Fruit fly (Drosophila melanogaster) whole organism, embryonic: ENCODE measurements around the gene CG14406.

Source experiments
- Abd-B ChIP-seq: fragments of 200-800 bp; sonication (Bioruptor generic); optimal IDR thresholded peaks from 2 replicates; lab custom pipeline; 2018; ENCODE audit warnings: missing biosample characterization, mild to moderate bottlenecking, missing genetic modification characterization, moderate library complexity
- Bgb ChIP-seq: fragments of 200-800 bp; sonication (Bioruptor generic); IDR thresholded peaks from 2 replicates; pipeline ENCODE4 v1.3.6; 2022; ENCODE audit warnings: missing biosample characterization, missing genetic modification characterization; ENCODE audit not compliant: partially characterized antibody
- CG1024 ChIP-seq: fragments of 200-800 bp; sonication (Bioruptor generic); IDR thresholded peaks from 2 replicates; pipeline ENCODE4 v1.3.6; 2022; ENCODE audit warnings: missing biosample characterization, missing genetic modification characterization
- CG11456 ChIP-seq: fragments of 200-800 bp; sonication (Bioruptor generic); IDR thresholded peaks from 3 replicates; pipeline ENCODE4 v1.3.6; 2022; ENCODE audit warnings: missing biosample characterization, missing genetic modification characterization
- CG11695 ChIP-seq: fragments of 200-800 bp; sonication (Bioruptor generic); IDR thresholded peaks from 3 replicates; pipeline ENCODE4 v1.3.6; 2022; ENCODE audit warnings: missing biosample characterization, missing genetic modification characterization
- CG13296 ChIP-seq: fragments of 200-800 bp; sonication (Bioruptor generic); optimal IDR thresholded peaks from 3 replicates; lab custom pipeline; 2018; ENCODE audit warnings: missing biosample characterization, mild to moderate bottlenecking, missing genetic modification characterization
- CG13894 ChIP-seq: fragments of 200-800 bp; sonication (Bioruptor generic); optimal IDR thresholded peaks from 3 replicates; lab custom pipeline; 2018; ENCODE audit warnings: missing biosample characterization, mild to moderate bottlenecking, missing genetic modification characterization, moderate library complexity
- CG15514 ChIP-seq: fragments of 200-800 bp; sonication (Bioruptor generic); optimal IDR thresholded peaks from 3 replicates; lab custom pipeline; 2017; ENCODE audit warnings: missing biosample characterization, missing genetic modification characterization, mild to moderate bottlenecking, moderate library complexity, missing genetic modification reagents
- CG15601 ChIP-seq: fragments of 200-800 bp; sonication (Bioruptor generic); optimal IDR thresholded peaks from 3 replicates; lab custom pipeline; 2019; ENCODE audit warnings: missing biosample characterization, mild to moderate bottlenecking, missing genetic modification characterization, moderate library complexity
- CG17361 ChIP-seq: fragments of 200-800 bp; sonication (Bioruptor generic); IDR thresholded peaks from 3 replicates; pipeline ENCODE4 v1.3.6; 2022; ENCODE audit warnings: missing biosample characterization, missing genetic modification characterization
- CG18476 ChIP-seq: fragments of 200-800 bp; sonication (Bioruptor generic); optimal IDR thresholded peaks from 2 replicates; lab custom pipeline; 2016; ENCODE audit warnings: missing biosample characterization, mild to moderate bottlenecking, missing genetic modification characterization
- CG18764 ChIP-seq: fragments of 200-800 bp; sonication (Bioruptor generic); optimal IDR thresholded peaks from 3 replicates; lab custom pipeline; 2016; ENCODE audit warnings: missing biosample characterization, missing genetic modification characterization
- CG2129 ChIP-seq: fragments of 200-800 bp; sonication (Bioruptor generic); IDR thresholded peaks from 2 replicates; pipeline ENCODE4 v1.3.6; 2022; ENCODE audit warnings: missing biosample characterization, missing genetic modification characterization; ENCODE audit not compliant: partially characterized antibody
- CG30020 ChIP-seq: fragments of 200-800 bp; optimal IDR thresholded peaks from 2 replicates; lab custom pipeline; 2019; ENCODE audit warnings: missing biosample characterization, mild to moderate bottlenecking, missing genetic modification characterization, moderate library complexity
- CG5953 ChIP-seq: fragments of 200-800 bp; sonication (Bioruptor generic); IDR thresholded peaks from 2 replicates; pipeline ENCODE4 v1.3.6; 2022; ENCODE audit warnings: missing biosample characterization, missing genetic modification characterization
- CTCF ChIP-seq: fragments of 200-800 bp; sonication (Bioruptor generic); optimal IDR thresholded peaks from 2 replicates; lab custom pipeline; 2017; ENCODE audit warnings: missing biosample characterization, mild to moderate bottlenecking, missing genetic modification characterization, moderate library complexity
- Dp ChIP-seq: fragments of 200-800 bp; sonication (Bioruptor generic); optimal IDR thresholded peaks from 2 replicates; lab custom pipeline; 2018; ENCODE audit warnings: missing biosample characterization, mild to moderate bottlenecking, missing genetic modification characterization, moderate library complexity
- HLH3B ChIP-seq: fragments of 200-800 bp; sonication (Bioruptor generic); IDR thresholded peaks from 2 replicates; pipeline ENCODE4 v1.3.6; 2022; ENCODE audit warnings: missing biosample characterization, missing genetic modification characterization
- Hey ChIP-seq: fragments of 200-800 bp; sonication (Bioruptor generic); optimal IDR thresholded peaks from 3 replicates; lab custom pipeline; 2018; ENCODE audit warnings: missing biosample characterization, mild to moderate bottlenecking, missing genetic modification characterization
- Hr39 ChIP-seq: fragments of >200 bp; optimal IDR thresholded peaks from 2 replicates; lab custom pipeline; 2017
- Lhr ChIP-seq: fragments of 200-800 bp; sonication (Bioruptor generic); optimal IDR thresholded peaks from 3 replicates; lab custom pipeline; 2017; ENCODE audit warnings: mild to moderate bottlenecking, missing biosample characterization, missing genetic modification reagents, missing genetic modification characterization
- Myb ChIP-seq: fragments of 200-800 bp; sonication (Bioruptor generic); optimal IDR thresholded peaks from 2 replicates; lab custom pipeline; 2016; ENCODE audit warnings: missing biosample characterization, missing genetic modification characterization
- Nf-YB ChIP-seq: fragments of 200-800 bp; sonication (Bioruptor generic); optimal IDR thresholded peaks from 3 replicates; lab custom pipeline; 2019; ENCODE audit warnings: missing biosample characterization, mild to moderate bottlenecking, missing genetic modification characterization, moderate library complexity
- Opbp ChIP-seq: fragments of 200-800 bp; sonication (Bioruptor generic); IDR thresholded peaks from 3 replicates; pipeline ENCODE4 v1.3.6; 2022; ENCODE audit warnings: missing biosample characterization, missing genetic modification characterization; ENCODE audit not compliant: partially characterized antibody
- Ravus ChIP-seq: fragments of 200-800 bp; sonication (Bioruptor generic); IDR thresholded peaks from 2 replicates; pipeline ENCODE4 v1.3.6; 2022; ENCODE audit warnings: missing biosample characterization, missing genetic modification characterization
- Rx ChIP-seq: fragments of 200-800 bp; sonication (Bioruptor generic); IDR thresholded peaks from 2 replicates; pipeline ENCODE4 v1.3.6; 2022; ENCODE audit warnings: missing biosample characterization, missing genetic modification characterization
- Spps ChIP-seq: fragments of 200-800 bp; sonication (Bioruptor generic); optimal IDR thresholded peaks from 2 replicates; lab custom pipeline; 2018; ENCODE audit warnings: missing biosample characterization, mild to moderate bottlenecking, missing genetic modification characterization
- Usf ChIP-seq: fragments of 200-800 bp; sonication (Bioruptor generic); optimal IDR thresholded peaks from 2 replicates; lab custom pipeline; 2017; ENCODE audit warnings: missing genotype, missing biosample characterization, missing genetic modification characterization
- Xrp1 ChIP-seq: fragments of 200-800 bp; sonication (Bioruptor generic); IDR thresholded peaks from 2 replicates; pipeline ENCODE4 v1.3.6; 2022; ENCODE audit warnings: missing biosample characterization, missing genetic modification characterization
- YL-1 ChIP-seq: fragments of 200-800 bp; sonication (Bioruptor generic); optimal IDR thresholded peaks from 3 replicates; lab custom pipeline; 2017; ENCODE audit warnings: missing biosample characterization, mild to moderate bottlenecking, missing genetic modification characterization
- ara ChIP-seq: fragments of 200-800 bp; sonication (Bioruptor generic); IDR thresholded peaks from 2 replicates; pipeline ENCODE4 v1.3.6; 2022; ENCODE audit warnings: missing biosample characterization, missing genetic modification characterization
- bbx ChIP-seq: fragments of 200-800 bp; sonication (Bioruptor generic); IDR thresholded peaks from 2 replicates; pipeline ENCODE4 v1.3.6; 2022; ENCODE audit warnings: missing biosample characterization, missing genetic modification characterization; ENCODE audit not compliant: partially characterized antibody
- btn ChIP-seq: fragments of 200-800 bp; sonication (Bioruptor generic); optimal IDR thresholded peaks from 2 replicates; lab custom pipeline; 2016; ENCODE audit warnings: missing biosample characterization, missing genetic modification characterization
- ci ChIP-seq: fragments of 200-800 bp; sonication (Bioruptor generic); IDR thresholded peaks from 3 replicates; pipeline ENCODE4 v1.3.6; 2022; ENCODE audit warnings: missing biosample characterization, missing genetic modification characterization
- dpn ChIP-seq, 2 experiments: fragments of 200-800 bp; sonication (Bioruptor generic); optimal IDR thresholded peaks; 3 replicates each; lab custom pipeline; 2016; ENCODE audit warnings: missing biosample characterization in 2 of 2, missing genetic modification characterization in 2 of 2
- emc ChIP-seq: fragments of 200-800 bp; sonication (Bioruptor generic); optimal IDR thresholded peaks from 2 replicates; lab custom pipeline; 2016; ENCODE audit warnings: missing biosample characterization, missing genetic modification characterization
- gce ChIP-seq: fragments of 200-800 bp; sonication (Bioruptor generic); IDR thresholded peaks from 3 replicates; pipeline ENCODE4 v1.3.6; 2022; ENCODE audit warnings: missing biosample characterization, missing genetic modification characterization
- gcm2 ChIP-seq: fragments of 200-800 bp; sonication (Bioruptor generic); optimal IDR thresholded peaks from 2 replicates; lab custom pipeline; 2016; ENCODE audit warnings: missing biosample characterization, missing genetic modification characterization
- ken ChIP-seq: fragments of 200-800 bp; sonication (Bioruptor generic); IDR thresholded peaks from 3 replicates; pipeline ENCODE4 v1.3.6; 2022; ENCODE audit warnings: missing biosample characterization, missing genetic modification characterization
- mld ChIP-seq: fragments of 200-800 bp; sonication (Bioruptor generic); IDR thresholded peaks from 3 replicates; pipeline ENCODE4 v1.3.6; 2022; ENCODE audit warnings: missing biosample characterization, missing genetic modification characterization; ENCODE audit not compliant: partially characterized antibody
- onecut ChIP-seq: fragments of 200-800 bp; sonication (Bioruptor generic); IDR thresholded peaks from 2 replicates; pipeline ENCODE4 v1.3.6; 2022; ENCODE audit warnings: missing biosample characterization, missing genetic modification characterization
- org-1 ChIP-seq: fragments of 200-800 bp; sonication (Bioruptor generic); optimal IDR thresholded peaks from 2 replicates; lab custom pipeline; 2017; ENCODE audit warnings: missing biosample characterization, missing genetic modification characterization
- peb ChIP-seq: fragments of 200-800 bp; sonication (Bioruptor generic); IDR thresholded peaks from 2 replicates; pipeline ENCODE4 v1.3.6; 2022; ENCODE audit warnings: missing biosample characterization, missing genetic modification characterization
- pnt ChIP-seq: fragments of 200-800 bp; sonication (Bioruptor generic); optimal IDR thresholded peaks from 3 replicates; lab custom pipeline; 2016; ENCODE audit warnings: missing biosample characterization, missing genetic modification characterization
- sens ChIP-seq: fragments of 200-800 bp; sonication (Bioruptor generic); peaks from one replicate; lab custom pipeline; 2016; ENCODE audit warnings: missing biosample characterization, missing genetic modification characterization
- sima ChIP-seq: fragments of 200-800 bp; sonication (Bioruptor generic); optimal IDR thresholded peaks from 2 replicates; lab custom pipeline; 2016; ENCODE audit warnings: missing biosample characterization, missing genetic modification characterization
- stwl ChIP-seq: fragments of 200-800 bp; sonication (Bioruptor generic); optimal IDR thresholded peaks from 3 replicates; lab custom pipeline; 2018; ENCODE audit warnings: missing biosample characterization, mild to moderate bottlenecking, missing genetic modification characterization, moderate library complexity
- tap ChIP-seq: fragments of 200-800 bp; optimal IDR thresholded peaks from 3 replicates; lab custom pipeline; 2019; ENCODE audit warnings: missing biosample characterization, mild to moderate bottlenecking, missing genetic modification characterization, moderate library complexity
- tin ChIP-seq: fragments of 200-800 bp; sonication (Bioruptor generic); optimal IDR thresholded peaks from 3 replicates; lab custom pipeline; 2016; ENCODE audit warnings: missing biosample characterization, missing genetic modification characterization
- tll ChIP-seq, 2 experiments: fragments of 200-800 bp in 1 of 2; fragments of >200 bp in 1 of 2; sonication (Bioruptor generic) in 1 of 2; optimal IDR thresholded peaks; 2 replicates each; lab custom pipeline; 2017 to 2019; ENCODE audit warnings: missing biosample characterization in 2 of 2, missing genetic modification characterization in 2 of 2, mild to moderate bottlenecking in 1 of 2, moderate library complexity in 1 of 2
- trem ChIP-seq: fragments of 200-800 bp; optimal IDR thresholded peaks from 3 replicates; lab custom pipeline; 2019; ENCODE audit warnings: missing biosample characterization, mild to moderate bottlenecking, missing genetic modification characterization, moderate library complexity

The CG14406 gene

DNA sequence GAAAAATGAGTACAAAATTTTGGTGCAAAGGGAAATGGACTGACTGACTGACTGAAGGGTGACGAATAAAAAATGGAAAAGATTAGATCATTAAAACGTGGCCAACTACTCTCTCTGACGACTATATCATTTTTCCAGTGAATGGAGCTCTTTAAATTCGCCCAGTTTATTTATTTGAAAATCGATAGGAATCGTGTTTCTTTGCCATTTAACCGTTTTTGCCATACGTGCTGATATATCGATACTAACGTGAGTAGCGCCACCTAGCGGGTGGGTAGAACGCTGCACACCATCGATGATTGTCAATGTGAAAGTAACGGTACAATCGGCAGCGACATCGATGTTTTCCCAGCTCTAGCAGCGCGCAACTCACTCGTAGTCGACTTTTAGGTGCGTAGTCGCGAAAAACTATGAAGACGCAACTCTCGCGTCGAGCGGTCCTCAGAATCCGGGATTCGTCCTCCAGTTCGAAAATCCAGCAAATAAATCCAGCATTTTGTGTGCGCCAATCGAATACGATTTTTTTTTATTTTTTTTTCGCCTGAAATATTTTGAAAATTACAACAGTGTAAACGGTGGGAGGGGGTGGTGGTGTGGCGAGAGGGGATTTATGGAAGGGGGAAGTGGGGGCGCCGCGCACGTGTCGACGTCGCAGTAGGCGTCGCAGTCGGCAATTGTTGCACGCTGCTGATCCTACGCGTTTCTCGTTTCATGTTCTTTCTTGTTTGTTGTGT, 44.6 kb upstream of the CG14406 start, which contains the start of the genes CG9030 and eag (continued):
- TF ChIP-seq Lhr (GFP tag; lab: Kevin White, UChicago) (peak; percentile 76), tll (GFP tag; optimal IDR thresholded peaks at IDR 0.05; lab: Kevin White, UChicago) (no peak), emc (GFP tag; lab: Kevin White, UChicago) (no peak), Abd-B (GFP tag; lab: Kevin White, UChicago) (peak; percentile 31), CTCF (GFP tag; lab: Kevin White, UChicago) (peak; percentile 93), CG15601 (tag; lab: Kevin White, UChicago) (no peak), tap (tag; lab: Kevin White, UChicago) (no peak), sima (GFP tag; lab: Kevin White, UChicago) (no peak), CG13296 (GFP tag; lab: Kevin White, UChicago) (no peak), CG18476 (GFP tag; lab: Kevin White, UChicago) (no peak), Myb (GFP tag; lab: Kevin White, UChicago) (peak; percentile 94), peb (GFP tag; lab: Robert Waterston, UW) (no peak), Dp (GFP tag; lab: Kevin White, UChicago) (peak; percentile 72), CG30020 (tag; lab: Kevin White, UChicago) (no peak), dpn (GFP tag; optimal IDR thresholded peaks at IDR 0.05; lab: Kevin White, UChicago) (peak; percentile 8 to 21), pnt (GFP tag; lab: Kevin White, UChicago) (no peak), CG2129 (peak; percentile 54; the same call in 1 of the 2 replicates), mld (GFP tag; lab: Robert Waterston, UW) (0 out of 3 replicates have a peak, but pooled peaks have one; percentile 42), Xrp1 (GFP tag; lab: Robert Waterston, UW) (0 out of 2 replicates have a peak, but pooled peaks have one; percentile 15), gcm2 (GFP tag; lab: Kevin White, UChicago) (no peak), btn (no peak), Hey (tag; lab: Kevin White, UChicago) (peak; percentile 62), Hr39 (lab: Kevin White, UChicago) (no peak), Nf-YB (GFP tag; lab: Kevin White, UChicago) (no peak), gce (GFP tag; lab: Robert Waterston, UW) (no peak), CG15514 (peak; percentile 65), Spps (tag; lab: Kevin White, UChicago) (no peak), onecut (GFP tag; lab: Robert Waterston, UW) (peak; percentile 39), org-1 (GFP tag; lab: Kevin White, UChicago) (no peak), HLH3B (no peak), CG13894 (tag; lab: Kevin White, UChicago) (peak; percentile 41), CG11456 (GFP tag; lab: Robert Waterston, UW) (peak; percentile 59; the same call in 2 of the 3 replicates), Ravus (GFP tag; lab: Robert Waterston, UW) (no peak), trem (tag; lab: Kevin White, UChicago) (peak; percentile 11), Usf (no peak), ken (GFP tag; lab: Robert Waterston, UW) (no peak), CG11695 (GFP tag; lab: Robert Waterston, UW) (no peak), sens (peak; percentile 59), ara (no peak), CG18764 (no peak), tin (GFP tag; lab: Kevin White, UChicago) (no peak), CG5953 (GFP tag; lab: Robert Waterston, UW) (no peak), Opbp (GFP tag; lab: Robert Waterston, UW) (peak; percentile 90), ci (GFP tag; lab: Robert Waterston, UW) (no peak), Rx (GFP tag; lab: Robert Waterston, UW) (no peak), Bgb (GFP tag; lab: Robert Waterston, UW) (peak; percentile 96), bbx (GFP tag; lab: Robert Waterston, UW) (peak; percentile 88), CG1024 (GFP tag; lab: Robert Waterston, UW) (no peak), stwl (peak; percentile 85), YL-1 (GFP tag; lab: Kevin White, UChicago) (no peak), CG17361 (no peak)
